Worm (Caenorhabditis elegans): ENCODE results near the gene hot-4.

hot-4 gene

DNA sequence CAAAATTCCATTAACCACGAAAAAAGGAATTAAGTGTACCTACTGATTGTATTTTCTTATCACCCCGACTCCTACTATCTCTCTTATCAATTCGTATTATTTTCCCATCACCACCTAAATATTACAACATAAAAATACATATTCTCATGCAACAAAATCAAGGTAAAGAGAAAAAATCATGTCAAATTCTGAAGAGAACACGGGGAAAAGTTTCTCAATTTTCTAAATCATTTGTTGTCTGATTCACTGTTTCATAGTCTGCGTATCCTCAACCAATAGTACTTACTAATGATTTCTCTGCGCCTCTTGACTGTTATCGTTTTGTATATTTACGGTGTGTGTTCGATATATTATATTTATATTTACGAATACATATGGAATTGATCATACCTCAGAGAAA, 14.7 kb downstream of the hot-4 start:
- TF ChIP-seq ztf-23 (GFP tag; IDR thresholded peaks at IDR 0.05) = no peak
- no peak for TF ChIP-seq med-1 (GFP tag; optimal IDR thresholded peaks at IDR 0.05; ENCODE audit: insufficient read depth)

DNA sequence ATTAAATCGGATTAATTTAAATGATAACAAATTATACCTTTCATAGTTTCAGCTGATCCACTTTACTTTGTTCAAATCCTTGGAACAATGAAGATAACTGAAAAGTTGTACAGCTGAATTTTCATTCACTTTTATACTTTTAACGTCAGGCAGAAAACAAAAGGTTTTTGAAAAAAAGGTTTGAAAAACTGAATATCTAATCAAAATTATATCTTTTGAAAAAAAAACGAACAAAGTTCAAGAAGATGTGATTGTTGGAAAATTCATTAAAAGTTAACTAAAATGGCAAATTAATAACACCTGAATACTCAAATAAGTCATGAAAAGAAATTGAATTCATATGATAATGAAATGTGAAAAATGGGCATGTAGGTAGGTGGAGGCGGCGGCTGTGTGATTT, 19.4 kb downstream of the hot-4 start, which contains the start of gene T12A2.21:
TSS of gene T12A2.21 (minus strand) at position 101 of the 400 bp plus-strand sequence.
- TF ChIP-seq flt-1 (GFP tag; IDR thresholded peaks at IDR 0.05) (no peak), ztf-29 (GFP tag; IDR thresholded peaks at IDR 0.05) (no peak), cog-1 (tag; optimal IDR thresholded peaks at IDR 0.05) (no peak), med-1 (GFP tag; optimal IDR thresholded peaks at IDR 0.05; ENCODE audit: insufficient read depth) (no peak), T22C8.4 (GFP tag; IDR thresholded peaks at IDR 0.05) (no peak), ref-1 (GFP tag; conservative IDR thresholded peaks at IDR 0.05) (no peak), ztf-23 (GFP tag; IDR thresholded peaks at IDR 0.05) (no peak), tab-1 (GFP tag; IDR thresholded peaks at IDR 0.05) (no peak), klf-2 (GFP tag; conservative IDR thresholded peaks at IDR 0.05) (no peak)

DNA sequence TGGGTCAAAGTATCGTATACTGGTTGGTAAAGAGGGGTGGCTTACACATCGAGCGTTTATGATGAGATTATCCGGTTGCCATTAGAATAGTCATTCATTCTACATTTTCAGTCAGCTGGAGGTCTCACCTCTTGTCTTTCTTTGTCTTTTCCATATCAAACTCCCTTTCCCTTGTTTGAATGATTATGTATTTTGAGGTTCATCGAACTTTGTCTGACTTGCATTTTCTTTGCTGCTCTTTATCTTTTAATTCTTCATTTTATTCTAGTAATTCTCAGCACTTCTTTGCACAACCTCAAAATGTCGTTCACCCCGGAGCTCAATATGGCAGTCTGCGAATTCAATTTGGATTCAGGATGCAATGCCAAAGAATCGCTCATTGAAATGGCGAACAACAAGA, 23.3 kb downstream of the hot-4 start, which contains the start of gene T12A2.3:
TSS of gene T12A2.3 (plus strand) at position 301 of the 400 bp plus-strand sequence.
- TF ChIP-seq ztf-23 (GFP tag; IDR thresholded peaks at IDR 0.05) (no peak), T22C8.4 (GFP tag; IDR thresholded peaks at IDR 0.05) (no peak), cog-1 (tag; optimal IDR thresholded peaks at IDR 0.05) (no peak), med-1 (GFP tag; optimal IDR thresholded peaks at IDR 0.05; ENCODE audit: insufficient read depth) (no peak), flt-1 (GFP tag; IDR thresholded peaks at IDR 0.05) (no peak), klf-2 (GFP tag; conservative IDR thresholded peaks at IDR 0.05) (no peak)

DNA sequence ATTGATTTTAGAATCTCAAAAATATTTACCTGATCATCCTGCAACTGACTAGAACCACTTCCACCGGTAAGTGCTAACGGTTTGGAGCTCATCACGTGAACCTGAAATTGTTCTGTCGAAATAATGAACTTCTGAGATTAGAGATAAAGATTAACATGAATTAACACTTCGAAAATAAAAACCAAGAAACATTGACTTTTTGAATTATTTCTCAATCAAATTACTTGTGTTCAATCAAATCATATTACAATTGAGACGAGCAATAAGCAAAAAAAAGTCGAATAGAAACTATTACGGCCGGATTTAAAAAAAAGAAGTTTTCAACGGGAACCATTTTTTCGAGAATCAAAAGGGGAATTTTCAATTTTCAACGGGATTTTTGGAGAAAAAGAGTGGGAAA, 28.5 kb downstream of the hot-4 start, which contains the start of gene bcas-2:
TSS of gene bcas-2 (minus strand) at position 101 of the 400 bp plus-strand sequence.
- no peak for TF ChIP-seq T22C8.4 (GFP tag; IDR thresholded peaks at IDR 0.05)
- no peak for TF ChIP-seq klf-2 (GFP tag; conservative IDR thresholded peaks at IDR 0.05)
- no peak for TF ChIP-seq flt-1 (GFP tag; IDR thresholded peaks at IDR 0.05)
- no peak for TF ChIP-seq cog-1 (tag; optimal IDR thresholded peaks at IDR 0.05)
- no peak for TF ChIP-seq ref-1 (GFP tag; conservative IDR thresholded peaks at IDR 0.05)
- no peak for TF ChIP-seq tab-1 (GFP tag; IDR thresholded peaks at IDR 0.05)
- no peak for TF ChIP-seq med-1 (GFP tag; optimal IDR thresholded peaks at IDR 0.05; ENCODE audit: insufficient read depth)
- no peak for TF ChIP-seq ztf-29 (GFP tag; IDR thresholded peaks at IDR 0.05)

DNA sequence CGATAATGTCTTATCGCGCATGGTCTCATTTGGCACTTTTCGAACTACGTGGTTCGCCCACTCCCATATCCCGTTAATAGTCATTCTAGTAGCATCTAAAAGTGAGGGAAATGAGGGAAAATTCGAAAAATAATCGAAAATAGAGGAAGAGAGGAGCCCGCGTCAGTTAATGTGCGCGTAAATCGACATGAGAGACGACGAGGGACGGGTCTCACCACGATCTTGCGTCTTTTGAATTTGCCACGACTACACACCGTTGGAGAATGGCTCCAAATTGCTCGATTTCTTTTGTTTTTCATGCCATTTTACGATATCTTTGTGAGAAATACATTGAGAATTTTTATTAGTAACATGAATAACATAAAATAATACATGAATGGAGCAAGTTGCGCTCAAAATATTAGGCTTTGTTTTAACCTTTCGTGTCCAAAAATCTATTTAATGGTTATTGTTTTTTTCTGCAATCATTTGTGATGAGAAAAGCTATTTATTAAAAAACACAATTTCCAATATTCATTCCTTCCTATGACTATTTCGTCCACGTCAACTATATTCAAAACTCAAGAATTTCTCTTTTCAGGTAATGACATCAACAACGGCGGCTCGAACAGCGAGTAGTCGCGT, 31.0 kb downstream of the hot-4 start, which contains the start of the genes gen-1 and stt-3:
TSS of gene gen-1 (minus strand) at position 95 of the 624 bp plus-strand sequence.
TSS of gene stt-3 (plus strand) at position 574 of the 624 bp plus-strand sequence.
- no peak for TF ChIP-seq flt-1 (GFP tag; IDR thresholded peaks at IDR 0.05)
- no peak for TF ChIP-seq klf-2 (GFP tag; conservative IDR thresholded peaks at IDR 0.05)
- no peak for TF ChIP-seq ztf-23 (GFP tag; IDR thresholded peaks at IDR 0.05)
- TF ChIP-seq tab-1 (GFP tag; IDR thresholded peaks at IDR 0.05) = no peak
- TF ChIP-seq ztf-29 (GFP tag; IDR thresholded peaks at IDR 0.05) = no peak
- TF ChIP-seq cog-1 (tag; optimal IDR thresholded peaks at IDR 0.05) = no peak
- TF ChIP-seq ref-1 (GFP tag; conservative IDR thresholded peaks at IDR 0.05) = no peak
- no peak for TF ChIP-seq T22C8.4 (GFP tag; IDR thresholded peaks at IDR 0.05)
- no peak for TF ChIP-seq med-1 (GFP tag; optimal IDR thresholded peaks at IDR 0.05; ENCODE audit: insufficient read depth)

DNA sequence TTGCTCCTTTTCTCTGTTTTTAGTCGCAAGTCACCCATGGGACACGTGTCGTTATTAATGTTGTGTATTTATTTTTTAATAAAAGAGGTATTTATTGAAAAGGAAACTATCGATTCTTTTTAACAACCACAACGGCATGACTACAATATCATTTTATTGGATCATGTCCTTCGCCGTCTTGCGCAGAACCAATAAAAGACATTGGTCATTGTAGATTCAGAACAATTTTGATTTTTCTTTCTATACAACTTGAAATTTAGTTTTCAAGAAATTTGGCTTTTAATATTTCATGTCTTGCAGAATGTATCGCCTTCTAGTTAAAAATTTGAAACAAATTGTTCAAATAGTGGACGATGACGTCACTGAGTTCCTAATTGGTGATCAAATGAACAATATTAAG, 34.3 kb downstream of the hot-4 start, which contains the start of gene amdh-1:
TSS of gene amdh-1 (plus strand) at position 301 of the 400 bp plus-strand sequence.
- TF ChIP-seq ref-1 (GFP tag; conservative IDR thresholded peaks at IDR 0.05) (no peak), ztf-29 (GFP tag; IDR thresholded peaks at IDR 0.05) (no peak)

DNA sequence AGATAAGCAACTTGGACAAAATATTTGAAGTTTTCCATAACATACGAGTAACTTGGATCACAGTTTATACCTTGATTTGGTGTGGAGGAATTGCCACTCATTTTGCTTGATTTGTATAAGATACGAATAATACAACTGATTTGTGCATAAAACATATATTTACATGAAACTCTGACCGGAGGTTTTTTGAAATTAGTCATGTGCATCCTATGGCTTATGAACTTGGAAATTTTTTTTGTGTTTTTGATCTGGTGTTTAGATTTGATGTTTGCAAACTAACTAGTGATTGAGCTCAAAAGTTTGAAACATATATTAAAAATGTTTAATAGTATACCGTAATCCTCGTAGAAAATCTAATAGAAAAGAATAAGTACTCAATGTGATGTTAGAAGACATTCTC, 37.5 kb downstream of the hot-4 start, which contains the start of gene srg-8:
TSS of gene srg-8 (minus strand) at position 101 of the 400 bp plus-strand sequence.
- TF ChIP-seq ztf-29 (GFP tag; IDR thresholded peaks at IDR 0.05) = no peak
- no peak for TF ChIP-seq tab-1 (GFP tag; IDR thresholded peaks at IDR 0.05)
- TF ChIP-seq ztf-23 (GFP tag; IDR thresholded peaks at IDR 0.05) = no peak
- TF ChIP-seq ref-1 (GFP tag; conservative IDR thresholded peaks at IDR 0.05) = no peak
- TF ChIP-seq med-1 (GFP tag; optimal IDR thresholded peaks at IDR 0.05; ENCODE audit: insufficient read depth) = no peak
- no peak for TF ChIP-seq cog-1 (tag; optimal IDR thresholded peaks at IDR 0.05)
- no peak for TF ChIP-seq klf-2 (GFP tag; conservative IDR thresholded peaks at IDR 0.05)
- TF ChIP-seq flt-1 (GFP tag; IDR thresholded peaks at IDR 0.05) = no peak
- no peak for TF ChIP-seq T22C8.4 (GFP tag; IDR thresholded peaks at IDR 0.05)

DNA sequence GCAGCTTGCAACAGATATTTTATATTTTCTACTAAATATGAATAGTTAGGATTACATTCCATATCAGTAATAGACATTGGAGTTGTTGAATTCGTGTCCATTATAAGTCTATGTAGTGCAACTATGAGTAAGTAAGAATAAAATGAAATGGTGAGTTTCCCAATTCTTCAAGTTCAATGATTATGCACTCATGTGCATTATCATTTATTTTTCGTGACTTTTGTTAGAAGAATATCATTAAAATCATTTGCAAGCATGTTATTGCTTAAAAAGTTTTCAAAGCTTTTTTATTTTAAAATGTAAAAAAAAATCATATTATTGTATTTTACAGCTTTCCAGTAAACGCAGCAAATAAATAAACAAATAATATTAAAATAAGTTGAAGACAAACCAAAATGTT, 39.5 kb downstream of the hot-4 start, which contains the start of gene srg-9:
TSS of gene srg-9 (minus strand) at position 101 of the 400 bp plus-strand sequence.
- TF ChIP-seq T22C8.4 (GFP tag; IDR thresholded peaks at IDR 0.05) (no peak), flt-1 (GFP tag; IDR thresholded peaks at IDR 0.05) (no peak), med-1 (GFP tag; optimal IDR thresholded peaks at IDR 0.05; ENCODE audit: insufficient read depth) (no peak), tab-1 (GFP tag; IDR thresholded peaks at IDR 0.05) (no peak), klf-2 (GFP tag; conservative IDR thresholded peaks at IDR 0.05) (no peak), ztf-29 (GFP tag; IDR thresholded peaks at IDR 0.05) (no peak), ztf-23 (GFP tag; IDR thresholded peaks at IDR 0.05) (no peak)

DNA sequence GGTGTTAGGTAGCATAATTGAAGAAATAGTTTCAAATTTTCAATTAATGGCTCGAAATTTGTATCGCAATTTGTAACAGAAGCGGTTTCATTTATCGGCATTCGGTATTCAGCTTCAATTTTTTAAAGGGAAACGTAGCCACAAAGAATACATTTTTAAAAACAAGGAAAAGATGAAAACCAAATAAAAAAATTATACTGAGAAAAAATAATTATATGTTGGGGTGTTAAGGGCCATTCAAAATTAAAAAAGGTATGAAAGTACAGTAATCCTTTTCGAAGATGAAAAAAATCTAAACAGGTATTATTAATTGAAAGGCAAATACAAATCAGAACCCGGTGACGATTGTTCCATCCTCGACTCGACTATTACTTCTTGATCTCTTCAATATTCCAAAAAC, 41.0 kb downstream of the hot-4 start, which contains the start of gene srg-1:
TSS of gene srg-1 (minus strand) at position 101 of the 400 bp plus-strand sequence.
- TF ChIP-seq med-1 (GFP tag; optimal IDR thresholded peaks at IDR 0.05; ENCODE audit: insufficient read depth) (no peak), flt-1 (GFP tag; IDR thresholded peaks at IDR 0.05) (no peak), klf-2 (GFP tag; conservative IDR thresholded peaks at IDR 0.05) (no peak), tab-1 (GFP tag; IDR thresholded peaks at IDR 0.05) (no peak), cog-1 (tag; optimal IDR thresholded peaks at IDR 0.05) (no peak)

DNA sequence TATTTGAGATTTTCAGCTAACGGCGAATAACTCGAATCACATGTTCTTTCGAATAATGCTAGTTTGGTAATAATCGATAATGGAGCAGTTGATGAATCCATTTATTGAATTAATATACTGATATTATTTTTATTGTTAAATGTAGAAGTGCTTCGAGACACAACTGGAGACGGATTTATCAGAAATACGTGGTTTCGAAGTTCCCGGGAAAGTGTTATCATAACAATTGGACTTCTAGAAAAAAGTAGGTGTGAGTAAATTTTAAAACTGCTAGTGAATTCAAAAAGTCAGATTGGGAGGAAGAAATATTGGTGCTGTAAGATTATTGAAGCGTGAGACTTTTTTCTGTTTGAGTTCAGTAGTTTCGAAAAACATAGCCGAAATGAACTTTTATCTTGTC, 42.9 kb downstream of the hot-4 start, which contains the start of gene srg-2:
TSS of gene srg-2 (minus strand) at position 101 of the 400 bp plus-strand sequence.
- no peak for TF ChIP-seq cog-1 (tag; optimal IDR thresholded peaks at IDR 0.05)
- no peak for TF ChIP-seq ref-1 (GFP tag; conservative IDR thresholded peaks at IDR 0.05)
- no peak for TF ChIP-seq flt-1 (GFP tag; IDR thresholded peaks at IDR 0.05)
- no peak for TF ChIP-seq ztf-23 (GFP tag; IDR thresholded peaks at IDR 0.05)
- no peak for TF ChIP-seq ztf-29 (GFP tag; IDR thresholded peaks at IDR 0.05)
- TF ChIP-seq tab-1 (GFP tag; IDR thresholded peaks at IDR 0.05) = no peak
- no peak for TF ChIP-seq klf-2 (GFP tag; conservative IDR thresholded peaks at IDR 0.05)
- no peak for TF ChIP-seq med-1 (GFP tag; optimal IDR thresholded peaks at IDR 0.05; ENCODE audit: insufficient read depth)
- TF ChIP-seq T22C8.4 (GFP tag; IDR thresholded peaks at IDR 0.05) = no peak
